Worm (Caenorhabditis elegans): ENCODE data around the gene uaf-2.

DNA sequence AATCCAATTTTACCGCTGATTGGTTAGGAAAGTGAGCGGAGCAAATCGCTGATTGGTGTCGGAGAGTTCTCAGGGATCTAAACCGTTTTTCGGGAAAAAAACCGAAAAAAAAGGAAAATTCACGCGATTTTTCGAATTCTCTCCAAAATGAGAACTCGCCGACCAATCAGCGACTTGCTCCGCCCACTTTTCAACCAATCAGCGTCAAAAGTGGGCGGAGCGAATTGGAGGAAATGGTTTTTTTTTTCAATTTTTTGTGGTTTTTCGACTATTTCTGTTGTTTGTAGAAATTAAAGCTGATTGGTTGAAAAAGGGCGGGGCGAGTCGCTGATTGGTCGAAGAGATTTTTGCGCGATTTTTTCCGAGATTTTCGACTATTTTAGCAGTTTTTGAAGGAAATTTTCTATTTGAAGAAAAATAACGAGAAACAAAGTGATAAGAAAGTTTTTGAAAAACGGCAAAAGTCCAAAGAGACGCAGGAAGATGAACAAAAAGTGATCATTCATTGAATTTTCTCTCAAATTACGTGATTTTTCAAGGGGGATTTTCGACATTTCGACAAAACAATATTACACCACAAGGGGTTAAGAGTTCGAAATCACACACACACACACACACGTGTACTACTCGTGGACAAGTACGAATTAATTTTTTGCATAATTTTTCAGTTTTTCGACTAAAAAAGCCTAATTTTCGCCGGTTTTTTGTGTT is 17.8 kb downstream of the uaf-2 start:
- no peak for TF ChIP-seq ztf-29 (GFP tag; IDR thresholded peaks at IDR 0.05)
- no peak for TF ChIP-seq cog-1 (tag; optimal IDR thresholded peaks at IDR 0.05)
- no peak for TF ChIP-seq flt-1 (GFP tag; IDR thresholded peaks at IDR 0.05)
- no peak for TF ChIP-seq tab-1 (GFP tag; IDR thresholded peaks at IDR 0.05)

Measured in whole organism, midembryonic.